Worm (Caenorhabditis elegans) whole organism, L1 larva: Measurements from ENCODE around the gene F16G10.1.

Experiments used
- C16A3.4 ChIP-seq: fragments of 150-350 bp; optimal IDR thresholded peaks from 2 replicates; lab custom pipeline; 2014; ENCODE audit warnings: missing biosample characterization, missing genetic modification characterization
- alr-1 ChIP-seq: fragments of 200-800 bp; sonication (Bioruptor generic); optimal IDR thresholded peaks from 2 replicates; lab custom pipeline; 2018; ENCODE audit warnings: borderline replicate concordance, mild to moderate bottlenecking, missing genetic modification characterization, missing compliant biosample characterization
- aly-2 ChIP-seq: fragments of 150-350 bp; optimal IDR thresholded peaks from 2 replicates; lab custom pipeline; 2014; ENCODE audit warnings: missing biosample characterization, missing genetic modification characterization
- ceh-8 ChIP-seq: fragments of 200-800 bp; sonication (Bioruptor generic); optimal IDR thresholded peaks from 2 replicates; lab custom pipeline; 2018; ENCODE audit warnings: mild to moderate bottlenecking, missing genetic modification characterization, moderate library complexity, missing compliant biosample characterization
- ceh-82 ChIP-seq, 3 experiments: fragments of 150-350 bp in 1 of 3; sonication (generic microtip) in 2 of 3; optimal IDR thresholded peaks; 2 replicates each; lab custom pipeline; 2014 to 2017; ENCODE audit warnings: missing biosample characterization in 3 of 3, missing genetic modification characterization in 3 of 3
- ces-1 ChIP-seq: fragments of 150-350 bp; optimal IDR thresholded peaks from 2 replicates; lab custom pipeline; 2014; ENCODE audit warnings: missing biosample characterization, missing genetic modification reagents, missing genetic modification characterization
- dpl-1 ChIP-seq, 3 experiments: fragments of 150-350 bp in 2 of 3; sonication (generic microtip) in 1 of 3; optimal IDR thresholded peaks; 2 replicates each; lab custom pipeline; 2014 to 2017; ENCODE audit warnings: missing biosample characterization in 3 of 3, missing genetic modification characterization in 3 of 3, missing genetic modification reagents in 3 of 3
- dsc-1 ChIP-seq: sonication (generic microtip); optimal IDR thresholded peaks from 2 replicates; lab custom pipeline; 2016; ENCODE audit warnings: mild to moderate bottlenecking, missing genetic modification characterization, missing compliant biosample characterization
- efl-1 ChIP-seq, 4 experiments: fragments of 150-350 bp; optimal IDR thresholded peaks in 3 of 4; peaks in 1 of 4; 1 replicate in 1 of 4; 2 replicates in 3 of 4; lab custom pipeline; 2014; ENCODE audit warnings: missing biosample characterization in 2 of 4, missing genetic modification characterization in 2 of 4, missing genetic modification reagents in 2 of 4
- elt-2 ChIP-seq: sonication (generic microtip); optimal IDR thresholded peaks from 2 replicates; lab custom pipeline; 2016; ENCODE audit warnings: missing genetic modification characterization, mild to moderate bottlenecking, inconsistent platforms, missing compliant biosample characterization, missing genetic modification reagents
- elt-3 ChIP-seq, 6 experiments: fragments of 150-350 bp in 1 of 6; sonication (generic microtip); optimal IDR thresholded peaks; 2 replicates each; lab custom pipeline; 2017 to 2018; ENCODE audit warnings: missing biosample characterization in 6 of 6, missing genetic modification characterization in 6 of 6, inconsistent platforms in 1 of 6
- fkh-10 ChIP-seq: sonication (generic microtip); optimal IDR thresholded peaks from 2 replicates; lab custom pipeline; 2017; ENCODE audit warnings: missing biosample characterization, missing genetic modification reagents, missing genetic modification characterization
- fkh-8 ChIP-seq: sonication (generic microtip); optimal IDR thresholded peaks from 2 replicates; lab custom pipeline; 2016; ENCODE audit warnings: mild to moderate bottlenecking, missing genetic modification characterization, missing compliant biosample characterization
- fos-1 ChIP-seq: fragments of 150-350 bp; optimal IDR thresholded peaks from 2 replicates; lab custom pipeline; 2014; ENCODE audit warnings: missing biosample characterization, missing genetic modification characterization
- hlh-17 ChIP-seq: fragments of 200-800 bp; sonication (Bioruptor generic); optimal IDR thresholded peaks from 2 replicates; lab custom pipeline; 2018; ENCODE audit warnings: missing genetic modification characterization, mild to moderate bottlenecking, missing compliant biosample characterization, moderate library complexity, borderline replicate concordance
- hlh-4 ChIP-seq: sonication (generic microtip); optimal IDR thresholded peaks from 2 replicates; lab custom pipeline; 2016; ENCODE audit warnings: mild to moderate bottlenecking, missing genetic modification characterization, missing compliant biosample characterization
- irx-1 ChIP-seq: sonication (generic microtip); optimal IDR thresholded peaks from 2 replicates; lab custom pipeline; 2016; ENCODE audit warnings: missing genetic modification characterization, missing compliant biosample characterization
- isw-1 ChIP-seq: fragments of 200-800 bp; sonication (Bioruptor generic); IDR thresholded peaks from 2 replicates; pipeline ENCODE4 v1.3.6; 2022; ENCODE audit warnings: missing genetic modification characterization, missing compliant biosample characterization
- jun-1 ChIP-seq: fragments of 150-350 bp; optimal IDR thresholded peaks from 2 replicates; lab custom pipeline; 2014; ENCODE audit warnings: missing biosample characterization, missing genetic modification reagents, missing genetic modification characterization
- lin-13 ChIP-seq: fragments of 150-350 bp; optimal IDR thresholded peaks from 2 replicates; lab custom pipeline; 2014; ENCODE audit warnings: missing biosample characterization, missing genetic modification reagents, missing genetic modification characterization
- lin-15B ChIP-seq: fragments of 150-350 bp; sonication (generic microtip); optimal IDR thresholded peaks from 3 replicates; lab custom pipeline; 2014; ENCODE audit warnings: missing biosample characterization, missing genetic modification characterization
- lin-39 ChIP-seq: fragments of 150-350 bp; optimal IDR thresholded peaks from 2 replicates; lab custom pipeline; 2014; ENCODE audit warnings: missing biosample characterization, missing genetic modification reagents, missing genetic modification characterization
- lir-3 ChIP-seq: sonication (generic microtip); optimal IDR thresholded peaks from 2 replicates; lab custom pipeline; 2016; ENCODE audit warnings: mild to moderate bottlenecking, missing genetic modification characterization, moderate library complexity, missing compliant biosample characterization; ENCODE audit not compliant: poor library complexity
- mep-1 ChIP-seq: fragments of 150-350 bp; optimal IDR thresholded peaks from 2 replicates; lab custom pipeline; 2014; ENCODE audit warnings: missing biosample characterization, missing genetic modification characterization
- nhr-19 ChIP-seq: fragments of 200-800 bp; sonication (Bioruptor generic); conservative IDR thresholded peaks from 2 replicates; pipeline ENCODE4 v1.3.6; 2022; ENCODE audit warnings: missing genetic modification characterization, missing compliant biosample characterization
- nhr-237 ChIP-seq: fragments of 150-350 bp; optimal IDR thresholded peaks from 2 replicates; lab custom pipeline; 2014; ENCODE audit warnings: missing biosample characterization, missing genetic modification characterization
- nhr-47 ChIP-seq: sonication (generic microtip); optimal IDR thresholded peaks from 2 replicates; lab custom pipeline; 2016; ENCODE audit warnings: mild to moderate bottlenecking, missing genetic modification characterization, moderate library complexity, missing compliant biosample characterization
- nhr-71 ChIP-seq: sonication (generic microtip); optimal IDR thresholded peaks from 2 replicates; lab custom pipeline; 2016; ENCODE audit warnings: mild to moderate bottlenecking, missing genetic modification characterization, moderate library complexity, missing compliant biosample characterization
- nhr-77 ChIP-seq: fragments of 150-350 bp; optimal IDR thresholded peaks from 2 replicates; lab custom pipeline; 2014; ENCODE audit warnings: missing biosample characterization, missing genetic modification characterization
- nhr-90 ChIP-seq: sonication (generic microtip); optimal IDR thresholded peaks from 2 replicates; lab custom pipeline; 2016; ENCODE audit warnings: mild to moderate bottlenecking, missing genetic modification characterization, missing compliant biosample characterization; ENCODE audit not compliant: poor library complexity
- pag-3 ChIP-seq: sonication (generic microtip); optimal IDR thresholded peaks from 2 replicates; lab custom pipeline; 2017; ENCODE audit warnings: missing genetic modification characterization, mild to moderate bottlenecking, missing compliant biosample characterization, antibody characterized with exemption, borderline replicate concordance; ENCODE audit not compliant: insufficient read depth
- pqm-1 ChIP-seq: sonication (generic microtip); optimal IDR thresholded peaks from 3 replicates; lab custom pipeline; 2017; ENCODE audit warnings: missing biosample characterization, missing genetic modification characterization
- sptf-1 ChIP-seq: fragments of 150-350 bp; optimal IDR thresholded peaks from 2 replicates; lab custom pipeline; 2014; ENCODE audit warnings: missing biosample characterization, missing genetic modification characterization
- swsn-7 ChIP-seq: sonication (generic microtip); optimal IDR thresholded peaks from 2 replicates; lab custom pipeline; 2016; ENCODE audit warnings: missing genetic modification characterization, missing compliant biosample characterization
- tlp-1 ChIP-seq: fragments of 150-350 bp; optimal IDR thresholded peaks from 2 replicates; lab custom pipeline; 2014; ENCODE audit warnings: missing biosample characterization, missing genetic modification characterization
- unc-62 ChIP-seq: fragments of 150-350 bp; optimal IDR thresholded peaks from 2 replicates; lab custom pipeline; 2014; ENCODE audit warnings: missing biosample characterization, missing genetic modification reagents, missing genetic modification characterization
- zag-1 ChIP-seq: fragments of 150-350 bp; optimal IDR thresholded peaks from 2 replicates; lab custom pipeline; 2014; ENCODE audit warnings: missing biosample characterization, missing genetic modification characterization
- ztf-11 ChIP-seq, 2 experiments: sonication (generic microtip); optimal IDR thresholded peaks; 2 replicates each; lab custom pipeline; 2016 to 2017; ENCODE audit warnings: missing genetic modification characterization in 2 of 2, missing biosample characterization in 1 of 2, missing compliant biosample characterization in 1 of 2

F16G10.1 gene

ce11 chrII:2366623-2367365, 37.3 kb upstream of the F16G10.1 start, which contains the start of the genes F43C11.12 and F16G10.5:
F43C11.12 (minus strand) TSS chrII:2366723.
F16G10.5 (plus strand) TSS chrII:2367315.
- TF ChIP-seq sptf-1 (tag; lab: Kevin White, UChicago): no peak
- no peak for TF ChIP-seq fos-1 (tag; lab: Kevin White, UChicago)
- TF ChIP-seq tlp-1 (tag; lab: Kevin White, UChicago): no peak
- no peak for TF ChIP-seq isw-1
- TF ChIP-seq hlh-17 (GFP tag; lab: Kevin White, UChicago): no peak
- TF ChIP-seq fkh-10 (GFP tag; lab: Kevin White, UChicago): no peak
- TF ChIP-seq lin-13 (GFP tag; lab: Kevin White, UChicago): no peak
- no peak for TF ChIP-seq ces-1
- no peak for TF ChIP-seq nhr-237 (tag; lab: Kevin White, UChicago)
- no peak for TF ChIP-seq lin-39 (tag; lab: Kevin White, UChicago)
- TF ChIP-seq aly-2 (tag; lab: Kevin White, UChicago): no peak
- TF ChIP-seq irx-1 (tag; lab: Kevin White, UChicago): no peak
- no peak for TF ChIP-seq elt-3 (tag; optimal IDR thresholded peaks at IDR 0.05; lab: Kevin White, UChicago)
- TF ChIP-seq swsn-7 (tag; lab: Kevin White, UChicago): no peak
- no peak for TF ChIP-seq nhr-19
- no peak for TF ChIP-seq nhr-47
- TF ChIP-seq alr-1 (tag; lab: Kevin White, UChicago): no peak
- no peak for TF ChIP-seq ceh-82 (tag; optimal IDR thresholded peaks at IDR 0.05; lab: Kevin White, UChicago)
- no peak for TF ChIP-seq lin-15B
- no peak for TF ChIP-seq ceh-8

- TF ChIP-seq nhr-90 (tag; lab: Kevin White, UChicago) (no peak), dsc-1 (tag; lab: Kevin White, UChicago) (no peak), dpl-1 (GFP tag; optimal IDR thresholded peaks at IDR 0.05; lab: Kevin White, UChicago) (no peak), lin-15B (no peak), nhr-71 (tag; lab: Kevin White, UChicago) (no peak), pqm-1 (tag; lab: Kevin White, UChicago) (no peak), ztf-11 (tag; optimal IDR thresholded peaks at IDR 0.05; lab: Kevin White, UChicago) (no peak), nhr-77 (tag; lab: Kevin White, UChicago) (no peak), lir-3 (tag; lab: Kevin White, UChicago) (no peak), sptf-1 (tag; lab: Kevin White, UChicago) (no peak), irx-1 (tag; lab: Kevin White, UChicago) (no peak), nhr-47 (no peak), isw-1 (no peak)
These were observed 35.1 kb upstream of the F16G10.1 start, which contains the start of gene hpo-25 for ce11 chrII:2368956-2369355. hpo-25 (plus strand) TSS chrII:2369256.

- TF ChIP-seq zag-1 (tag; lab: Kevin White, UChicago) (no peak), efl-1 (optimal IDR thresholded peaks at IDR 0.05; lab: Kevin White, UChicago) (no peak), efl-1 (GFP tag; optimal IDR thresholded peaks at IDR 0.05 in 1 of 2; lab: Kevin White, UChicago) (peak in 1 of 2 experiments; percentile 27)
These were observed 32.0 kb upstream of the F16G10.1 start, which contains the start of gene F16G10.3 for ce11 chrII:2372090-2372489. F16G10.3 (plus strand) TSS chrII:2372390.

ce11 chrII:2374973-2375372, 29.1 kb upstream of the F16G10.1 start, which contains the start of gene F16G10.2:
F16G10.2 (plus strand) TSS chrII:2375273.
- TF ChIP-seq hlh-4 (no peak), zag-1 (tag; lab: Kevin White, UChicago) (no peak), pag-3 (tag; lab: Kevin White, UChicago) (no peak), hlh-17 (GFP tag; lab: Kevin White, UChicago) (no peak), ztf-11 (tag; optimal IDR thresholded peaks at IDR 0.05; lab: Kevin White, UChicago) (no peak), unc-62 (GFP tag; lab: Kevin White, UChicago) (no peak), mep-1 (tag; lab: Kevin White, UChicago) (no peak), jun-1 (tag; lab: Kevin White, UChicago) (no peak), isw-1 (no peak), elt-2 (tag; lab: Kevin White, UChicago) (no peak), ceh-82 (tag; optimal IDR thresholded peaks at IDR 0.05; lab: Kevin White, UChicago) (no peak), C16A3.4 (tag; lab: Kevin White, UChicago) (no peak), fkh-10 (GFP tag; lab: Kevin White, UChicago) (no peak), dsc-1 (tag; lab: Kevin White, UChicago) (no peak), fkh-8 (tag; lab: Kevin White, UChicago) (no peak), lin-39 (tag; lab: Kevin White, UChicago) (no peak)
- TF ChIP-seq, all 84 proteins: peak for 0
